Fruit fly (Drosophila melanogaster) Kc167 (cell line): Measurements from ENCODE around the gene Not10.

ENCODE experiments used
- Myc ChIP-seq: fragments of >200 bp; optimal IDR thresholded peaks from 2 replicates; lab custom pipeline; 2017; ENCODE audit warnings: missing external identifiers
- Sin3A ChIP-seq: fragments of >200 bp; optimal IDR thresholded peaks from 2 replicates; lab custom pipeline; 2018; ENCODE audit warnings: missing external identifiers
- h ChIP-seq: fragments of >200 bp; optimal IDR thresholded peaks from 3 replicates; lab custom pipeline; 2018; ENCODE audit warnings: missing external identifiers
- insv ChIP-seq: fragments of >200 bp; optimal IDR thresholded peaks from 3 replicates; lab custom pipeline; 2018; ENCODE audit warnings: missing external identifiers
- psq ChIP-seq: fragments of >200 bp; optimal IDR thresholded peaks from 2 replicates; lab custom pipeline; 2017; ENCODE audit warnings: missing external identifiers

- TF ChIP-seq insv (lab: Kevin White, UChicago) (no peak), h (lab: Kevin White, UChicago) (no peak), psq (lab: Kevin White, UChicago) (no peak), Sin3A (no peak), Myc (no peak)
These were observed 2.6 kb downstream of the Not10 start, which contains the start of gene CG18530 for dm6 chr3R:12633059-12633458.
